Fruit fly (Drosophila melanogaster): ENCODE measurements around the gene sunn.

DNA sequence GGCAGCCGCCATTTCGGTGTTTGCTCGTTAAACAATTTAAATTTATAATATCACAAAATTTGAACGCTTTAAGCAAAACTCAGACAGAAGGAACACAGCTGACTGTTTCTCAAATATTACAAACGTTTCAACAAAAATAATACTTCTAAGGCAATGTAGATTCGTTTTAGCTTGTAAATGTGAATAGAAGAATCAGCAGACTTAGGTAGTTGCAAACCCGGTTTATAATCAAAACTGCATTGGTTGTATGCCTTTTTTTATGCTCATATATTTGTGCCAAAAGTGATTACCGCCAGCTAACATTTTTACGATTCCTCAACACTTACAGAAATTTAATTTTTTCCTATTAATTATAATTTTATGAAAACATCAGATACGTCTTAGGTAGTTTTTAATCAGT, 46.3 kb downstream of the sunn start, which contains the start of gene Tim13:
- TF ChIP-seq insv (optimal IDR thresholded peaks at IDR 0.05) (no peak), psq (optimal IDR thresholded peaks at IDR 0.05) (no peak), Sin3A (optimal IDR thresholded peaks at IDR 0.05) (no peak), h (optimal IDR thresholded peaks at IDR 0.05) (no peak), ttk (optimal IDR thresholded peaks at IDR 0.05) (no peak), Myc (optimal IDR thresholded peaks at IDR 0.05) (no peak)
